Worm (Caenorhabditis elegans): Measurements from ENCODE around the gene sru-9.

DNA sequence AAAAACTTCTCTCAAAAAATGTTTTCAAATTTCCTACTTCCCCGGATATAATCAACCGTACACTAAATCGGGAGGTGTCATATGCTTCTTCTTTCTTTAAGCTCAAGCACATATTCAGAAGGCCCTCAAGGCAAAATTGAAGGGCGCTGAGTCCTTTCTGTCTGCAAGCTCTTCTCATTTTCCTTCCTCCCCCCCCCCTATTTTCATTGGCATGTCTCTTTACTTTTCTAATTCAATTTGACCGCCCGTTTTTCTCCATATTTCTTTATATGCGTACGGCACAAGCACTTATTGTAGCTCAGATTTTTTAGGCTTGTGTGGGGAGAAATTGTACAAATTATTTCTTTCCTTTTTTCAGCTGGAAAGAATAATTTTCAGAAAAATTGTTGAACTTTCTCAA is 33.3 kb upstream of the sru-9 start:
- TF ChIP-seq unc-39 (tag; optimal IDR thresholded peaks at IDR 0.05) (no peak), blmp-1 (tag; optimal IDR thresholded peaks at IDR 0.05) (no peak), mep-1 (tag; optimal IDR thresholded peaks at IDR 0.05) (no peak), ceh-43 (GFP tag; optimal IDR thresholded peaks at IDR 0.05) (no peak)
